Fruit fly (Drosophila melanogaster) whole organism, embryonic: ENCODE measurements around the gene CG7065.

Source experiments
- CG10462 ChIP-seq: fragments of 200-800 bp; sonication (Bioruptor generic); optimal IDR thresholded peaks from 2 replicates; lab custom pipeline; 2016; ENCODE audit warnings: missing biosample characterization, missing genetic modification characterization
- CG15479 ChIP-seq: fragments of 200-800 bp; sonication (Bioruptor generic); optimal IDR thresholded peaks from 3 replicates; lab custom pipeline; 2019; ENCODE audit warnings: missing biosample characterization, mild to moderate bottlenecking, missing genetic modification characterization, moderate library complexity
- CG31224 ChIP-seq: fragments of 200-800 bp; sonication (Bioruptor generic); IDR thresholded peaks from 2 replicates; pipeline ENCODE4 v1.3.6; 2022; ENCODE audit warnings: missing biosample characterization, missing genetic modification characterization
- CG4707 ChIP-seq: fragments of 200-800 bp; sonication (Bioruptor generic); optimal IDR thresholded peaks from 2 replicates; lab custom pipeline; 2018; ENCODE audit warnings: missing biosample characterization, mild to moderate bottlenecking, missing genetic modification characterization, moderate library complexity
- CG6689 ChIP-seq: fragments of 200-800 bp; sonication (Bioruptor generic); IDR thresholded peaks from 2 replicates; pipeline ENCODE4 v1.3.6; 2022; ENCODE audit warnings: missing biosample characterization, missing genetic modification characterization
- CG7928 ChIP-seq: fragments of 200-800 bp; sonication (Bioruptor generic); optimal IDR thresholded peaks from 2 replicates; lab custom pipeline; 2017; ENCODE audit warnings: missing biosample characterization, mild to moderate bottlenecking, missing genetic modification characterization
- CG9876 ChIP-seq: fragments of 200-800 bp; sonication (Bioruptor generic); optimal IDR thresholded peaks from 2 replicates; lab custom pipeline; 2016; ENCODE audit warnings: missing biosample characterization, missing genetic modification characterization
- ERR ChIP-seq: fragments of 200-800 bp; sonication (Bioruptor generic); optimal IDR thresholded peaks from 2 replicates; lab custom pipeline; 2016; ENCODE audit warnings: missing biosample characterization, missing genetic modification characterization
- Sin3A ChIP-seq: fragments of >200 bp; optimal IDR thresholded peaks from 2 replicates; lab custom pipeline; 2018
- da ChIP-seq: fragments of 200-800 bp; sonication (Bioruptor generic); optimal IDR thresholded peaks from 2 replicates; lab custom pipeline; 2016; ENCODE audit warnings: missing biosample characterization, missing genetic modification characterization
- dmrt99B ChIP-seq: fragments of 200-800 bp; sonication (Bioruptor generic); optimal IDR thresholded peaks from 2 replicates; lab custom pipeline; 2018; ENCODE audit warnings: missing biosample characterization, mild to moderate bottlenecking, missing genetic modification characterization, moderate library complexity
- row ChIP-seq: fragments of 200-800 bp; sonication (Bioruptor generic); IDR thresholded peaks from 3 replicates; pipeline ENCODE4 v1.3.6; 2022; ENCODE audit warnings: missing biosample characterization, missing genetic modification characterization
- ssp ChIP-seq: fragments of 200-800 bp; sonication (Bioruptor generic); IDR thresholded peaks from 2 replicates; pipeline ENCODE4 v1.3.6; 2022; ENCODE audit warnings: missing biosample characterization, missing genetic modification characterization
- zen ChIP-seq: fragments of 200-800 bp; sonication (Bioruptor generic); optimal IDR thresholded peaks from 3 replicates; lab custom pipeline; 2018; ENCODE audit warnings: missing biosample characterization, mild to moderate bottlenecking, missing genetic modification characterization, moderate library complexity

dm6 chrX:9139138-9139537 is 3.2 kb upstream of the CG7065 start:
- TF ChIP-seq CG31224 (GFP tag; lab: Robert Waterston, UW) (no peak), zen (tag; lab: Kevin White, UChicago) (no peak), row (GFP tag; lab: Robert Waterston, UW) (no peak; the same call in 2 of the 3 replicates), dmrt99B (peak; percentile 19), Sin3A (lab: Kevin White, UChicago) (no peak), CG4707 (GFP tag; lab: Kevin White, UChicago) (no peak), CG15479 (GFP tag; lab: Kevin White, UChicago) (no peak), CG9876 (GFP tag; lab: Kevin White, UChicago) (no peak), CG7928 (GFP tag; lab: Kevin White, UChicago) (no peak), CG6689 (GFP tag; lab: Robert Waterston, UW) (no peak), CG10462 (GFP tag; lab: Kevin White, UChicago) (no peak), da (GFP tag; lab: Kevin White, UChicago) (no peak), ssp (GFP tag; lab: Robert Waterston, UW) (no peak), ERR (GFP tag; lab: Kevin White, UChicago) (no peak)
